Fruit fly (Drosophila melanogaster) whole organism, embryonic: Measurements from ENCODE around the gene Gr36c.

Source experiments
- CG12299 ChIP-seq: fragments of 200-800 bp; sonication (Bioruptor generic); optimal IDR thresholded peaks from 2 replicates; lab custom pipeline; 2018; ENCODE audit warnings: missing biosample characterization, mild to moderate bottlenecking, missing genetic modification characterization
- CG14667 ChIP-seq: fragments of 200-800 bp; sonication (Bioruptor generic); IDR thresholded peaks from 2 replicates; pipeline ENCODE4 v1.3.6; 2022; ENCODE audit warnings: missing biosample characterization, missing genetic modification characterization
- Doc2 ChIP-seq: fragments of 200-800 bp; sonication (Bioruptor generic); IDR thresholded peaks from 2 replicates; pipeline ENCODE4 v1.3.6; 2022; ENCODE audit warnings: missing biosample characterization, missing genetic modification characterization
- Side ChIP-seq: fragments of 200-800 bp; sonication (Bioruptor generic); optimal IDR thresholded peaks from 2 replicates; lab custom pipeline; 2016; ENCODE audit warnings: missing biosample characterization, missing genetic modification characterization
- fd64A ChIP-seq: fragments of 200-800 bp; sonication (Bioruptor generic); optimal IDR thresholded peaks from 3 replicates; lab custom pipeline; 2018; ENCODE audit warnings: missing biosample characterization, mild to moderate bottlenecking, missing genetic modification characterization
- kay ChIP-seq: fragments of 200-800 bp; sonication (Bioruptor generic); optimal IDR thresholded peaks from 2 replicates; lab custom pipeline; 2016; ENCODE audit warnings: missing biosample characterization, missing genetic modification characterization
- prd ChIP-seq, 3 experiments: fragments of >200 bp in 2 of 3; fragments of 200-800 bp in 1 of 3; sonication (Bioruptor generic) in 1 of 3; optimal IDR thresholded peaks in 2 of 3; IDR thresholded peaks in 1 of 3; 2 replicates in 2 of 3; 3 replicates in 1 of 3; pipeline versions ENCODE4 v1.3.6 to Lab custom; 2017 to 2022; ENCODE audit warnings: missing biosample characterization in 1 of 3, missing genetic modification characterization in 1 of 3

DNA sequence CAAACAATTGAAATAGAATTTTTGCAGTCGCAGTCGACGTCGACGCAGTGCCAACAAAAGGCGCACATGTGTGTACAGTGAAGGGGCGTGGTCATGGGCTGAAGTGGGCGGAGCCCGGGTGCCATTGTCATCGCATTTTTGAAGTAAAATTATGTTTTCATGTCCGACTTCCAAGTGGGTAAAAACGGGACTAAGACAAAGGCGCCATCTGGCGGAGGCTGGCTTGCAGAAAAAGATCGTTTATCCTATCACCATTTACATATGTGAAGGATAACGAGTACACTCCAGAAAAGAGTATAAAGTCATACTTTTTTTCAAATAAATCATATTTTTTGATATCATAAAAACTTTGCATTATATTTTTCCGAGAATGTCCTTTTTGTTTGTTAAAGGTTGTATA lies 16.8 kb upstream of the Gr36c start:
- TF ChIP-seq Side (no peak), Doc2 (GFP tag; lab: Robert Waterston, UW) (no peak), fd64A (GFP tag; lab: Kevin White, UChicago) (no peak), kay (GFP tag; lab: Kevin White, UChicago) (no peak), prd (optimal IDR thresholded peaks at IDR 0.05; lab: Kevin White, UChicago) (no peak), prd (GFP tag; IDR thresholded peaks at IDR 0.05; lab: Robert Waterston, UW) (no peak), CG12299 (no peak), CG14667 (no peak)
